Fruit fly (Drosophila melanogaster): ENCODE results near the gene Usp12-46.

dm6 chr3R:22752929-22753328, 2.2 kb downstream of the Usp12-46 start:
- TF ChIP-seq Snoo (tag; optimal IDR thresholded peaks at IDR 0.05) = no peak
- TF ChIP-seq CG17806 (tag; optimal IDR thresholded peaks at IDR 0.05) = no peak

Data from whole organism, pupa.